Worm (Caenorhabditis elegans) whole organism, L1 larva: ENCODE results near the gene adh-5.

Source experiments
- C34B4.2 ChIP-seq: sonication (generic microtip); optimal IDR thresholded peaks from 2 replicates; lab custom pipeline; 2017; ENCODE audit warnings: mild to moderate bottlenecking, missing genetic modification characterization, missing compliant biosample characterization
- aha-1 ChIP-seq: fragments of 150-350 bp; optimal IDR thresholded peaks from 2 replicates; lab custom pipeline; 2014; ENCODE audit warnings: missing biosample characterization, missing genetic modification characterization
- alr-1 ChIP-seq: fragments of 200-800 bp; sonication (Bioruptor generic); optimal IDR thresholded peaks from 2 replicates; lab custom pipeline; 2018; ENCODE audit warnings: borderline replicate concordance, mild to moderate bottlenecking, missing genetic modification characterization, missing compliant biosample characterization
- blmp-1 ChIP-seq: fragments of 150-350 bp; optimal IDR thresholded peaks from 2 replicates; lab custom pipeline; 2014; ENCODE audit warnings: missing biosample characterization, missing genetic modification characterization
- ceh-63 ChIP-seq: fragments of 200-800 bp; sonication (Bioruptor generic); optimal IDR thresholded peaks from 2 replicates; lab custom pipeline; 2018; ENCODE audit warnings: mild to moderate bottlenecking, missing genetic modification characterization, missing compliant biosample characterization
- ceh-8 ChIP-seq: fragments of 200-800 bp; sonication (Bioruptor generic); optimal IDR thresholded peaks from 2 replicates; lab custom pipeline; 2018; ENCODE audit warnings: mild to moderate bottlenecking, missing genetic modification characterization, moderate library complexity, missing compliant biosample characterization
- ceh-82 ChIP-seq, 3 experiments: fragments of 150-350 bp in 1 of 3; sonication (generic microtip) in 2 of 3; optimal IDR thresholded peaks; 2 replicates each; lab custom pipeline; 2014 to 2017; ENCODE audit warnings: missing biosample characterization in 3 of 3, missing genetic modification characterization in 3 of 3
- ceh-90 ChIP-seq: sonication (generic microtip); optimal IDR thresholded peaks from 2 replicates; lab custom pipeline; 2016; ENCODE audit warnings: missing genetic modification characterization, missing compliant biosample characterization
- ces-1 ChIP-seq: fragments of 150-350 bp; optimal IDR thresholded peaks from 2 replicates; lab custom pipeline; 2014; ENCODE audit warnings: missing biosample characterization, missing genetic modification reagents, missing genetic modification characterization
- dpl-1 ChIP-seq, 3 experiments: fragments of 150-350 bp in 2 of 3; sonication (generic microtip) in 1 of 3; optimal IDR thresholded peaks; 2 replicates each; lab custom pipeline; 2014 to 2017; ENCODE audit warnings: missing biosample characterization in 3 of 3, missing genetic modification characterization in 3 of 3, missing genetic modification reagents in 3 of 3
- dsc-1 ChIP-seq: sonication (generic microtip); optimal IDR thresholded peaks from 2 replicates; lab custom pipeline; 2016; ENCODE audit warnings: mild to moderate bottlenecking, missing genetic modification characterization, missing compliant biosample characterization
- efl-1 ChIP-seq, 4 experiments: fragments of 150-350 bp; optimal IDR thresholded peaks in 3 of 4; peaks in 1 of 4; 1 replicate in 1 of 4; 2 replicates in 3 of 4; lab custom pipeline; 2014; ENCODE audit warnings: missing biosample characterization in 2 of 4, missing genetic modification characterization in 2 of 4, missing genetic modification reagents in 2 of 4
- efl-3 ChIP-seq: fragments of 200-800 bp; sonication (Bioruptor generic); optimal IDR thresholded peaks from 2 replicates; lab custom pipeline; 2018; ENCODE audit warnings: mild to moderate bottlenecking, missing genetic modification characterization, missing compliant biosample characterization
- egl-27 ChIP-seq, 2 experiments: fragments of 150-350 bp in 1 of 2; sonication (generic microtip); optimal IDR thresholded peaks; 3 replicates each; lab custom pipeline; 2017 to 2018; ENCODE audit warnings: missing biosample characterization in 2 of 2, missing genetic modification characterization in 2 of 2, missing genetic modification reagents in 2 of 2
- elt-2 ChIP-seq: sonication (generic microtip); optimal IDR thresholded peaks from 2 replicates; lab custom pipeline; 2016; ENCODE audit warnings: missing genetic modification characterization, mild to moderate bottlenecking, inconsistent platforms, missing compliant biosample characterization, missing genetic modification reagents
- elt-3 ChIP-seq, 6 experiments: fragments of 150-350 bp in 1 of 6; sonication (generic microtip); optimal IDR thresholded peaks; 2 replicates each; lab custom pipeline; 2017 to 2018; ENCODE audit warnings: missing biosample characterization in 6 of 6, missing genetic modification characterization in 6 of 6, inconsistent platforms in 1 of 6
- fkh-10 ChIP-seq: sonication (generic microtip); optimal IDR thresholded peaks from 2 replicates; lab custom pipeline; 2017; ENCODE audit warnings: missing biosample characterization, missing genetic modification reagents, missing genetic modification characterization
- fkh-4 ChIP-seq: sonication (generic microtip); optimal IDR thresholded peaks from 2 replicates; lab custom pipeline; 2016; ENCODE audit warnings: missing compliant biosample characterization, missing genetic modification characterization, borderline replicate concordance
- grh-1 ChIP-seq: fragments of 200-800 bp; sonication (Bioruptor generic); IDR thresholded peaks from 2 replicates; pipeline ENCODE4 v1.3.6; 2022; ENCODE audit warnings: missing genetic modification reagents, missing genetic modification characterization, missing compliant biosample characterization
- hlh-17 ChIP-seq: fragments of 200-800 bp; sonication (Bioruptor generic); optimal IDR thresholded peaks from 2 replicates; lab custom pipeline; 2018; ENCODE audit warnings: missing genetic modification characterization, mild to moderate bottlenecking, missing compliant biosample characterization, moderate library complexity, borderline replicate concordance
- hlh-4 ChIP-seq: sonication (generic microtip); optimal IDR thresholded peaks from 2 replicates; lab custom pipeline; 2016; ENCODE audit warnings: mild to moderate bottlenecking, missing genetic modification characterization, missing compliant biosample characterization
- jun-1 ChIP-seq: fragments of 150-350 bp; optimal IDR thresholded peaks from 2 replicates; lab custom pipeline; 2014; ENCODE audit warnings: missing biosample characterization, missing genetic modification reagents, missing genetic modification characterization
- lin-14 ChIP-seq: fragments of 200-800 bp; sonication (Bioruptor generic); optimal IDR thresholded peaks from 2 replicates; lab custom pipeline; 2018; ENCODE audit warnings: mild to moderate bottlenecking, missing genetic modification characterization, moderate library complexity, missing compliant biosample characterization
- lin-15B ChIP-seq: fragments of 150-350 bp; sonication (generic microtip); optimal IDR thresholded peaks from 3 replicates; lab custom pipeline; 2014; ENCODE audit warnings: missing biosample characterization, missing genetic modification characterization
- lin-35 ChIP-seq, 2 experiments: fragments of 150-350 bp; optimal IDR thresholded peaks; 2 replicates each; lab custom pipeline; 2014; ENCODE audit warnings: missing biosample characterization in 2 of 2, missing genetic modification characterization in 2 of 2, missing genetic modification reagents in 2 of 2
- lin-39 ChIP-seq: fragments of 150-350 bp; optimal IDR thresholded peaks from 2 replicates; lab custom pipeline; 2014; ENCODE audit warnings: missing biosample characterization, missing genetic modification reagents, missing genetic modification characterization
- lir-3 ChIP-seq: sonication (generic microtip); optimal IDR thresholded peaks from 2 replicates; lab custom pipeline; 2016; ENCODE audit warnings: mild to moderate bottlenecking, missing genetic modification characterization, moderate library complexity, missing compliant biosample characterization; ENCODE audit not compliant: poor library complexity
- mab-9 ChIP-seq: fragments of 200-800 bp; sonication (Bioruptor generic); IDR thresholded peaks from 2 replicates; pipeline ENCODE4 v1.3.6; 2022; ENCODE audit warnings: missing genetic modification reagents, missing genetic modification characterization, missing compliant biosample characterization
- mdl-1 ChIP-seq, 2 experiments: fragments of 150-350 bp; optimal IDR thresholded peaks; 2 replicates each; lab custom pipeline; 2014 to 2017; ENCODE audit warnings: missing biosample characterization in 2 of 2, missing genetic modification characterization in 2 of 2, inconsistent platforms in 1 of 2
- mef-2 ChIP-seq: fragments of 150-350 bp; optimal IDR thresholded peaks from 2 replicates; lab custom pipeline; 2014; ENCODE audit warnings: missing biosample characterization, missing genetic modification characterization
- mep-1 ChIP-seq: fragments of 150-350 bp; optimal IDR thresholded peaks from 2 replicates; lab custom pipeline; 2014; ENCODE audit warnings: missing biosample characterization, missing genetic modification characterization
- nhr-12 ChIP-seq: sonication (generic microtip); optimal IDR thresholded peaks from 2 replicates; lab custom pipeline; 2017; ENCODE audit warnings: missing biosample characterization, missing genetic modification characterization
- nhr-19 ChIP-seq: fragments of 200-800 bp; sonication (Bioruptor generic); conservative IDR thresholded peaks from 2 replicates; pipeline ENCODE4 v1.3.6; 2022; ENCODE audit warnings: missing genetic modification characterization, missing compliant biosample characterization
- nhr-20 ChIP-seq: sonication (generic microtip); optimal IDR thresholded peaks from 2 replicates; lab custom pipeline; 2016; ENCODE audit warnings: mild to moderate bottlenecking, missing genetic modification characterization, missing compliant biosample characterization
- nhr-237 ChIP-seq: fragments of 150-350 bp; optimal IDR thresholded peaks from 2 replicates; lab custom pipeline; 2014; ENCODE audit warnings: missing biosample characterization, missing genetic modification characterization
- nhr-28 ChIP-seq: fragments of 150-350 bp; optimal IDR thresholded peaks from 2 replicates; lab custom pipeline; 2014; ENCODE audit warnings: missing biosample characterization, missing genetic modification characterization
- nhr-71 ChIP-seq: sonication (generic microtip); optimal IDR thresholded peaks from 2 replicates; lab custom pipeline; 2016; ENCODE audit warnings: mild to moderate bottlenecking, missing genetic modification characterization, moderate library complexity, missing compliant biosample characterization
- nhr-77 ChIP-seq: fragments of 150-350 bp; optimal IDR thresholded peaks from 2 replicates; lab custom pipeline; 2014; ENCODE audit warnings: missing biosample characterization, missing genetic modification characterization
- nhr-85 ChIP-seq: sonication (generic microtip); peaks from one replicate; lab custom pipeline; 2016; ENCODE audit warnings: missing genetic modification characterization, inconsistent platforms, missing compliant biosample characterization
- nhr-90 ChIP-seq: sonication (generic microtip); optimal IDR thresholded peaks from 2 replicates; lab custom pipeline; 2016; ENCODE audit warnings: mild to moderate bottlenecking, missing genetic modification characterization, missing compliant biosample characterization; ENCODE audit not compliant: poor library complexity
- pag-3 ChIP-seq: sonication (generic microtip); optimal IDR thresholded peaks from 2 replicates; lab custom pipeline; 2017; ENCODE audit warnings: missing genetic modification characterization, mild to moderate bottlenecking, missing compliant biosample characterization, antibody characterized with exemption, borderline replicate concordance; ENCODE audit not compliant: insufficient read depth
- pax-3 ChIP-seq: fragments of 200-800 bp; sonication (Bioruptor generic); optimal IDR thresholded peaks from 2 replicates; lab custom pipeline; 2018; ENCODE audit warnings: mild to moderate bottlenecking, missing genetic modification characterization, moderate library complexity, missing compliant biosample characterization
- pqm-1 ChIP-seq: sonication (generic microtip); optimal IDR thresholded peaks from 3 replicates; lab custom pipeline; 2017; ENCODE audit warnings: missing biosample characterization, missing genetic modification characterization
- snpc-4 ChIP-seq: fragments of 150-350 bp; optimal IDR thresholded peaks from 2 replicates; lab custom pipeline; 2014; ENCODE audit warnings: missing biosample characterization, missing genetic modification characterization
- snu-23 ChIP-seq: sonication (generic microtip); optimal IDR thresholded peaks from 2 replicates; lab custom pipeline; 2016; ENCODE audit warnings: missing genetic modification characterization, missing compliant biosample characterization
- sox-4 ChIP-seq: sonication (generic microtip); optimal IDR thresholded peaks from 2 replicates; lab custom pipeline; 2016; ENCODE audit warnings: missing genetic modification characterization, missing compliant biosample characterization
- sptf-1 ChIP-seq: fragments of 150-350 bp; optimal IDR thresholded peaks from 2 replicates; lab custom pipeline; 2014; ENCODE audit warnings: missing biosample characterization, missing genetic modification characterization
- tbx-2 ChIP-seq: sonication (generic microtip); optimal IDR thresholded peaks from 2 replicates; lab custom pipeline; 2016; ENCODE audit warnings: missing genetic modification characterization, missing compliant biosample characterization
- tlp-1 ChIP-seq: fragments of 150-350 bp; optimal IDR thresholded peaks from 2 replicates; lab custom pipeline; 2014; ENCODE audit warnings: missing biosample characterization, missing genetic modification characterization
- unc-30 ChIP-seq: sonication (generic microtip); optimal IDR thresholded peaks from 2 replicates; lab custom pipeline; 2017; ENCODE audit warnings: missing biosample characterization, missing genetic modification characterization
- unc-62 ChIP-seq: fragments of 150-350 bp; optimal IDR thresholded peaks from 2 replicates; lab custom pipeline; 2014; ENCODE audit warnings: missing biosample characterization, missing genetic modification reagents, missing genetic modification characterization
- zip-4 ChIP-seq: fragments of 200-800 bp; sonication (Bioruptor generic); optimal IDR thresholded peaks from 2 replicates; lab custom pipeline; 2018; ENCODE audit warnings: mild to moderate bottlenecking, missing genetic modification characterization, moderate library complexity, missing compliant biosample characterization

Gene adh-5

DNA sequence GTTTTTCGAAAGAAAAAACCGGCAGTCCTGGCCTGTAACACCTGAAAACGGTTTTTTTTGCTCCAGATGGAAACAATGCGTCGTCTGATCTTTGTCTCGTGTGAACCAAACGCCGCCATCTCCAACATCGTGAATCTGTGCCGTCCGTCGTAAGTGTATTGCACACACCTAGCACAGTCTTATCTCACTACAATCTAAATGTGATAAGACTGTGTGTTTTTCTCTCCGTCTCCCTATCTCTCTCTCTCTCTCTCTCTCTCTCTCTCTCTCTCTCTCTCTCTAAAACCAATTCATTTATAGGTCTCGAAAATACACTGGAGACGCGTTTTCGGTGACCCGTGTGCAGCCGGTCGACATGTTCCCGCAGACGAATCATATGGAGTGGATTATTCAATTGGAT is 986 bp upstream of the adh-5 start:
- TF ChIP-seq nhr-90 (tag; lab: Kevin White, UChicago) (peak; percentile 32), mef-2 (no peak), unc-30 (tag; lab: Kevin White, UChicago) (no peak), mdl-1 (tag; optimal IDR thresholded peaks at IDR 0.05; lab: Kevin White, UChicago) (no peak), snpc-4 (no peak), lin-35 (GFP tag; optimal IDR thresholded peaks at IDR 0.05; lab: Kevin White, UChicago) (peak; percentile 39 to 69), ceh-63 (GFP tag; lab: Kevin White, UChicago) (no peak), nhr-77 (no peak), nhr-20 (peak; percentile 52), nhr-28 (tag; lab: Kevin White, UChicago) (no peak), ces-1 (GFP tag; lab: Kevin White, UChicago) (no peak), unc-62 (GFP tag; lab: Kevin White, UChicago) (no peak), lin-14 (GFP tag; lab: Kevin White, UChicago) (no peak), nhr-12 (no peak), aha-1 (tag; lab: Kevin White, UChicago) (no peak), mep-1 (tag; lab: Kevin White, UChicago) (no peak), efl-3 (GFP tag; lab: Kevin White, UChicago) (no peak), zip-4 (GFP tag; lab: Kevin White, UChicago) (no peak), sptf-1 (tag; lab: Kevin White, UChicago) (no peak), C34B4.2 (no peak), hlh-4 (no peak), nhr-85 (peak; percentile 59), fkh-4 (tag; lab: Kevin White, UChicago) (no peak), jun-1 (no peak), dsc-1 (tag; lab: Kevin White, UChicago) (no peak), nhr-71 (peak; percentile 27), pax-3 (tag; lab: Kevin White, UChicago) (no peak), alr-1 (no peak), sox-4 (tag; lab: Kevin White, UChicago) (no peak), ceh-90 (no peak), elt-2 (tag; lab: Kevin White, UChicago) (peak; percentile 76), efl-1 (optimal IDR thresholded peaks at IDR 0.05; lab: Kevin White, UChicago) (peak in 1 of 2 experiments; percentile 2), efl-1 (GFP tag; optimal IDR thresholded peaks at IDR 0.05 in 1 of 2; lab: Kevin White, UChicago) (peak in 1 of 2 experiments; percentile 89), fkh-10 (GFP tag; lab: Kevin White, UChicago) (no peak), grh-1 (GFP tag; lab: Robert Waterston, UW) (no peak), hlh-17 (no peak), ceh-8 (no peak), dpl-1 (GFP tag; optimal IDR thresholded peaks at IDR 0.05; lab: Kevin White, UChicago) (peak in 1 of 3 experiments; percentile 29), lir-3 (no peak), nhr-237 (tag; lab: Kevin White, UChicago) (no peak), elt-3 (tag; optimal IDR thresholded peaks at IDR 0.05; lab: Kevin White, UChicago) (peak in 5 of 6 experiments; percentile 34 to 84 (median 58)), tbx-2 (tag; lab: Kevin White, UChicago) (no peak), ceh-82 (tag; optimal IDR thresholded peaks at IDR 0.05; lab: Kevin White, UChicago) (no peak), egl-27 (tag; optimal IDR thresholded peaks at IDR 0.05; lab: Kevin White, UChicago) (no peak), pqm-1 (tag; lab: Kevin White, UChicago) (peak; percentile 53), snu-23 (GFP tag; lab: Kevin White, UChicago) (peak; percentile 27), nhr-19 (GFP tag; lab: Robert Waterston, UW) (no peak), blmp-1 (tag; lab: Kevin White, UChicago) (peak; percentile 3), lin-15B (tag; lab: Kevin White, UChicago) (no peak), lin-39 (tag; lab: Kevin White, UChicago) (no peak), tlp-1 (tag; lab: Kevin White, UChicago) (no peak), pag-3 (tag; lab: Kevin White, UChicago) (no peak), mab-9 (GFP tag; lab: Robert Waterston, UW) (no peak)
